Worm (Caenorhabditis elegans): ENCODE results near the gene ogdh-1.
"Not testable (repeated sequence)": the region's sequence is repeated elsewhere in the genome, so short reads cannot be mapped to it uniquely, and the experiment has no call there.

The ogdh-1 gene

DNA sequence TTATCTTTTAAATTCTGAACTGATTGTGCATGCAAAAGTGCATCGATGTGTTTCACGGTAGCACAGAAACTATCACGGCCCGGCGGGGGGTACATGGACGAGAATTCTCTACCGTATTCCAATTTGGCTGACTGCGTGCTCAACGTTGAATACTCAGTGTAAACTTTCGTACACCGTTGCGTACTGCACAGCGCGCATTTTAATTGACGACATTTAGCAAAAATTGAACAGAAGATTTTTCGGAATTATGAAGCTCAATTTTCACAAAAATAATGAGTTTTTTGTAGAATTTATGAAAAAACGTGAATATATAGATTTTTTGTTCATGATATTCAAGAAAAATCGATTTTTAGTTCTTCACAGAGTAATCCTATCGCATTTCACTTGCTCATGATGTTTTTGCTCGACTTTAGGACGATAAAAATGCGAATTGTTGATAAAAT is 21.7 kb upstream of the ogdh-1 start (continued):
- TF ChIP-seq lsy-2 (tag; optimal IDR thresholded peaks at IDR 0.05) = peak; percentile 96 to 97
- peak; percentile 100 for TF ChIP-seq ceh-20 (GFP tag; IDR thresholded peaks at IDR 0.05)
- TF ChIP-seq T20F7.1 (GFP tag; optimal IDR thresholded peaks at IDR 0.05) = peak; percentile 91
- TF ChIP-seq ZK337.2 (GFP tag; IDR thresholded peaks at IDR 0.05) = peak; percentile 100
- peak; percentile 5 for TF ChIP-seq mxl-3 (GFP tag; optimal IDR thresholded peaks at IDR 0.05)
- TF ChIP-seq Y5F2A.4 (GFP tag; optimal IDR thresholded peaks at IDR 0.05) = peak; percentile 35
- TF ChIP-seq rbr-2 (tag; optimal IDR thresholded peaks at IDR 0.05) = peak; percentile 96
- TF ChIP-seq F37D6.2 (tag; optimal IDR thresholded peaks at IDR 0.05) = peak; percentile 91
- TF ChIP-seq php-3 (GFP tag; IDR thresholded peaks at IDR 0.05) = peak; percentile 100
- TF ChIP-seq dmd-9 (GFP tag; IDR thresholded peaks at IDR 0.05) = peak; percentile 100
- peak in 1 of 2 experiments; percentile 38 for TF ChIP-seq ZK546.5 (tag; optimal IDR thresholded peaks at IDR 0.05)
- peak; percentile 81 for TF ChIP-seq F10B5.3 (tag; optimal IDR thresholded peaks at IDR 0.05)
- peak; percentile 100 for TF ChIP-seq daf-8 (GFP tag; IDR thresholded peaks at IDR 0.05)
- peak; percentile 99 for TF ChIP-seq daf-19 (GFP tag; conservative IDR thresholded peaks at IDR 0.05)
- TF ChIP-seq hmg-1.1 (GFP tag; IDR thresholded peaks at IDR 0.05) = peak; percentile 100
- TF ChIP-seq madf-9 (GFP tag; conservative IDR thresholded peaks at IDR 0.05) = peak; percentile 100
- TF ChIP-seq zfp-3 (GFP tag; conservative IDR thresholded peaks at IDR 0.05) = peak; percentile 100
- peak; percentile 96 for TF ChIP-seq nhr-102 (tag; optimal IDR thresholded peaks at IDR 0.05)
- TF ChIP-seq madf-5 (GFP tag; IDR thresholded peaks at IDR 0.05) = peak; percentile 95 to 100

DNA sequence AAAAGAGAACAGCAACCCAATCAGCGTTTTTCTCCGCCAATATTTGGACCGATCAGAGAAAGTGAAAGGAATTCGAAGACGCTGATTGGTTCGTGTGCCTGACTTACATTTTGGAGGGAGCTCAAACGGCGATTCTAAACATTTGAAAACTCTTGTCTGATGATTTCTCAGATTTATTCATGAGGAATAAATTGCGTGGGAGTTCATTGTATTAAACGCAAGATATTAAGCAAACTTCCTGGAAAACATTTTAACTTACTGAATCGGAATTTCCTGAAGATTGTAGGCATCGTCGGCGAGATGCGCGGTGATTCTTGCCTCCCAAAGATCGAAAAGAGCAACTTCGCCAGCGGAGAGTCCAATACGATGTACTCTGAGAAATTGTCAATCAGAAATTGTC is 20.8 kb upstream of the ogdh-1 start, which contains the start of gene K08F11.1:
Gene K08F11.1 (plus strand): TSS at position 301 of the 400 bp plus-strand sequence.
- TF ChIP-seq nhr-6 (tag; optimal IDR thresholded peaks at IDR 0.05) (no peak), hmg-1.1 (GFP tag; IDR thresholded peaks at IDR 0.05) (no peak)

DNA sequence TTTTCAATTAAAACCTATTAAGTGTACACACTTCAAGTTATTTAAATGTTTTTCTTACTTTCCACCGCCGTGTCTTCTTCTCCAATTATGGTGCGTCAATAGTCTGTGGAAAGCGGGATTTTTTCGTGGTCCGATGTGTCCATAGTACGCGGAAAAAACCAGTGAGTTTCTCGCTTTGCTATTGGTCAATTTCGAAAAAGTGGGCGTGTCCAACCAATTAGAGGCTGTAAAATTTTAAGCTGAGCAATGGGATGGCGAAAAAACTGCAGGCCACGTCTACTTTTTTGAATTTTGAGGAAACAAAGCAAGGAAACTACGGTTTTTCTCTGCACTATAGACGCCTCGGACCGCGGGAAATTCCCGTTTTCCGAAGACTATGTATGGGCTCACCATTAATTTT is 19.9 kb upstream of the ogdh-1 start:
- TF ChIP-seq unc-62 (GFP tag; optimal IDR thresholded peaks at IDR 0.05 in 1 of 2) = peak in 1 of 2 experiments; percentile 61
- TF ChIP-seq unc-62 (tag; optimal IDR thresholded peaks at IDR 0.05) = no peak
- no peak for TF ChIP-seq F10B5.3 (tag; optimal IDR thresholded peaks at IDR 0.05)
- TF ChIP-seq Y5F2A.4 (GFP tag; optimal IDR thresholded peaks at IDR 0.05) = no peak

DNA sequence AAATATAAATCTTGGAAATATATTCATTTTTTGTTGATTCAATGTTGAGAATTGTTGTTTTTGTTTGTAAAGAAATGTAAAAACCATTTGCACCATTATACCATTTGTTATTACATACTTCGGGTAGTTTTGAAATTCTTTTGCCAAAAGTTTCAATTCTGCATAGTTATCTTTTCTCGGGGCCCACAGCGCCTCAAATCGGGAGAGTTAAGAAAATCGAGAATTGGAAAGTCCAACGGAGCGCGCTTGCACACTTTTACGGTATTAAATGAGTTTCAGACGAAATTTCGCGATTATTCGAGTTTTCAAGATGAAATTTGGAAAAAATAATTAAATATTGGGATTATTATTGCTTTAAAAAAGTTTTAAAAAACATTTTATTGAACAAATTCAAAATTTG is 17.4 kb upstream of the ogdh-1 start:
- peak; percentile 72 for TF ChIP-seq lin-38 (GFP tag; IDR thresholded peaks at IDR 0.05)

DNA sequence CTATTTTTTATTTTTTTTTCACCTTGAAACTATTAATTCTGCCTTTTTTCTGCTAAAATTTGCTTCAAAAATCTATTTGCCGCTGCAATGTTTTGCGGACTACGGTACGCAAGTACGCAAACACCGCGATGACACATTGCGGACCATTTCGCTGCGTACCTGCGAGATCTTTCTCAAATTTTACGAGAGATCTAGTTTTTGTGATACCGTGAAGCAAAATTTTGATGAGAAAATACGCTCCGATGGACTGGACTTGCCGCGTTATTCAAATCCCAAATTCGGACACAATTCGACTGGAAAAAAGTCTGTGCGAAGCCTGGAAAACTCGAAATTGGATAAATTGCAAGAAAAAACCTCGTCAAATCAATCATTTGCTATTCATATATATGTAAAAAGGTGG is 16.7 kb upstream of the ogdh-1 start:
- TF ChIP-seq zfp-3 (GFP tag; conservative IDR thresholded peaks at IDR 0.05) = peak; percentile 97
- peak; percentile 96 for TF ChIP-seq dmd-6 (GFP tag; IDR thresholded peaks at IDR 0.05)
- peak; percentile 89 for TF ChIP-seq vab-7 (GFP tag; IDR thresholded peaks at IDR 0.05)
- TF ChIP-seq dmd-8 (GFP tag; IDR thresholded peaks at IDR 0.05) = 0 out of 2 replicates have a peak, but pooled peaks have one; percentile 10
- peak; percentile 65 to 88 for TF ChIP-seq lsy-2 (tag; optimal IDR thresholded peaks at IDR 0.05)
- TF ChIP-seq mxl-3 (GFP tag; optimal IDR thresholded peaks at IDR 0.05) = peak; percentile 24
- peak; percentile 28 for TF ChIP-seq nhr-102 (tag; optimal IDR thresholded peaks at IDR 0.05)
- TF ChIP-seq Y48G9A.11 (GFP tag; IDR thresholded peaks at IDR 0.05) = peak; percentile 75
- peak; percentile 92 for TF ChIP-seq saeg-2 (GFP tag; IDR thresholded peaks at IDR 0.05)
- peak; percentile 14 for TF ChIP-seq spr-1 (tag; optimal IDR thresholded peaks at IDR 0.05)
- TF ChIP-seq dmd-9 (GFP tag; IDR thresholded peaks at IDR 0.05) = peak; percentile 97
- peak; percentile 10 for TF ChIP-seq dpl-1 (GFP tag; optimal IDR thresholded peaks at IDR 0.05)
- peak; percentile 83; the same call in 1 of the 2 replicates for TF ChIP-seq tag-97 (GFP tag; IDR thresholded peaks at IDR 0.05)
- TF ChIP-seq lin-38 (GFP tag; IDR thresholded peaks at IDR 0.05) = peak; percentile 99
- peak; percentile 98 for TF ChIP-seq ceh-20 (GFP tag; IDR thresholded peaks at IDR 0.05)
- TF ChIP-seq mdt-29 (GFP tag; IDR thresholded peaks at IDR 0.05) = peak; percentile 92
- peak; percentile 95 for TF ChIP-seq egl-43 (GFP tag; IDR thresholded peaks at IDR 0.05)
- TF ChIP-seq set-16 (GFP tag; IDR thresholded peaks at IDR 0.05) = peak; percentile 52; the same call in 1 of the 2 replicates
- peak; percentile 96 for TF ChIP-seq D1046.2 (GFP tag; IDR thresholded peaks at IDR 0.05)
- peak; percentile 59; the same call in 1 of the 2 replicates for TF ChIP-seq nhr-41 (GFP tag; IDR thresholded peaks at IDR 0.05)
- TF ChIP-seq ZK337.2 (GFP tag; IDR thresholded peaks at IDR 0.05) = peak; percentile 95
- peak; percentile 74; the same call in 1 of the 2 replicates for TF ChIP-seq daf-8 (GFP tag; IDR thresholded peaks at IDR 0.05)
- TF ChIP-seq php-3 (GFP tag; IDR thresholded peaks at IDR 0.05) = peak; percentile 95
- TF ChIP-seq rbr-2 (tag; optimal IDR thresholded peaks at IDR 0.05) = peak; percentile 53
- TF ChIP-seq arid-1 (GFP tag; conservative IDR thresholded peaks at IDR 0.05) = peak; percentile 90
- peak; percentile 93 for TF ChIP-seq pha-4 (GFP tag; IDR thresholded peaks at IDR 0.05)
- TF ChIP-seq pha-4 (tag; optimal IDR thresholded peaks at IDR 0.05) = not testable (repeated sequence)
- peak; percentile 72 for TF ChIP-seq mes-2 (tag; optimal IDR thresholded peaks at IDR 0.05; ENCODE audit: poor library complexity, severe bottlenecking)
- peak; percentile 65; the same call in 1 of the 2 replicates for TF ChIP-seq mxl-2 (GFP tag; conservative IDR thresholded peaks at IDR 0.05)

All from whole organism, L4 larva.